Worm (Caenorhabditis elegans) whole organism, L1 larva: ENCODE measurements around the gene osg-1.

ENCODE experiments used
- C34B4.2 ChIP-seq: sonication (generic microtip); optimal IDR thresholded peaks from 2 replicates; lab custom pipeline; 2017; ENCODE audit warnings: mild to moderate bottlenecking, missing genetic modification characterization, missing compliant biosample characterization
- ceh-88 ChIP-seq: fragments of 200-800 bp; sonication (Bioruptor generic); IDR thresholded peaks from 2 replicates; pipeline ENCODE4 v1.3.6; 2022; ENCODE audit warnings: missing genetic modification characterization, missing compliant biosample characterization
- elt-3 ChIP-seq, 6 experiments: fragments of 150-350 bp in 1 of 6; sonication (generic microtip); optimal IDR thresholded peaks; 2 replicates each; lab custom pipeline; 2017 to 2018; ENCODE audit warnings: missing biosample characterization in 6 of 6, missing genetic modification characterization in 6 of 6, inconsistent platforms in 1 of 6
- jun-1 ChIP-seq: fragments of 150-350 bp; optimal IDR thresholded peaks from 2 replicates; lab custom pipeline; 2014; ENCODE audit warnings: missing biosample characterization, missing genetic modification reagents, missing genetic modification characterization
- lin-15B ChIP-seq: fragments of 150-350 bp; sonication (generic microtip); optimal IDR thresholded peaks from 3 replicates; lab custom pipeline; 2014; ENCODE audit warnings: missing biosample characterization, missing genetic modification characterization
- mdl-1 ChIP-seq, 2 experiments: fragments of 150-350 bp; optimal IDR thresholded peaks; 2 replicates each; lab custom pipeline; 2014 to 2017; ENCODE audit warnings: missing biosample characterization in 2 of 2, missing genetic modification characterization in 2 of 2, inconsistent platforms in 1 of 2
- nhr-28 ChIP-seq: fragments of 150-350 bp; optimal IDR thresholded peaks from 2 replicates; lab custom pipeline; 2014; ENCODE audit warnings: missing biosample characterization, missing genetic modification characterization
- pqm-1 ChIP-seq: sonication (generic microtip); optimal IDR thresholded peaks from 3 replicates; lab custom pipeline; 2017; ENCODE audit warnings: missing biosample characterization, missing genetic modification characterization
- unc-130 ChIP-seq: fragments of 150-350 bp; optimal IDR thresholded peaks from 2 replicates; lab custom pipeline; 2017; ENCODE audit warnings: missing biosample characterization, missing genetic modification characterization, inconsistent platforms
- zag-1 ChIP-seq: fragments of 150-350 bp; optimal IDR thresholded peaks from 2 replicates; lab custom pipeline; 2014; ENCODE audit warnings: missing biosample characterization, missing genetic modification characterization

DNA sequence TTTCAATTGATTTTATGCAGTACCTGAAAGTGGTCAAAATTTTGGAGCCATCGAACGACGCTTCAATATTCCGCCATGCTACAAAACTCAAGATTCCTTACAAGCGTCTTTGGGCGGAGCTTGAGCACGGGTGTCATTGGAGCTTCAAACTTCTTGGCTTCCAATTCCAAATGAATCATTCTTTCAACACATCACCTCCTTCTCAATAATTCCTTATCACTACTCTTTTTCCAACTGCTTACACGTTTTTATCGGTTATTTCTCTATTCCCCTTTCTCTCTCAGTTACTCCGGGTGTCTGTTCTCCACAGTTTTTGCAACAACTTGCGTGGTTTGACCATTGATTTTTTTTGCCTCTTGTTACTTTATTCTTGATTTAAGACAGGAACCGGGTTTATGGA, 59.4 kb downstream of the osg-1 start, which contains the start of gene F09F7.5:
- no peak for TF ChIP-seq unc-130
- no peak for TF ChIP-seq pqm-1 (tag; lab: Kevin White, UChicago)
- no peak for TF ChIP-seq lin-15B (tag; lab: Kevin White, UChicago)
- no peak for TF ChIP-seq nhr-28 (tag; lab: Kevin White, UChicago)
- TF ChIP-seq jun-1 (tag; lab: Kevin White, UChicago), result no peak
- TF ChIP-seq mdl-1 (tag; optimal IDR thresholded peaks at IDR 0.05; lab: Kevin White, UChicago), result no peak
- TF ChIP-seq zag-1 (tag; lab: Kevin White, UChicago), result no peak
- no peak for TF ChIP-seq C34B4.2
- no peak for TF ChIP-seq elt-3 (tag; optimal IDR thresholded peaks at IDR 0.05; lab: Kevin White, UChicago)
- TF ChIP-seq ceh-88 (GFP tag; lab: Robert Waterston, UW), result no peak
